Worm (Caenorhabditis elegans): ENCODE data around the gene T24H7.2.

- TF ChIP-seq alr-1 (tag; optimal IDR thresholded peaks at IDR 0.05; ENCODE audit: borderline replicate concordance), result no peak
- no peak for TF ChIP-seq lir-3 (tag; optimal IDR thresholded peaks at IDR 0.05; ENCODE audit: poor library complexity)
Observed at ce11 chrII:6223755-6224154, 23.4 kb upstream of the T24H7.2 start.

Measured in whole organism, L1 larva.